Worm (Caenorhabditis elegans) whole organism, L4 larva: ENCODE results near the gene prmn-1.

ENCODE experiments used
- D1046.2 ChIP-seq: fragments of 200-800 bp; sonication (Bioruptor generic); IDR thresholded peaks from 2 replicates; pipeline ENCODE4 v1.3.6; 2022; ENCODE audit warnings: missing genetic modification characterization, missing compliant biosample characterization
- F37D6.2 ChIP-seq: sonication (generic microtip); optimal IDR thresholded peaks from 2 replicates; lab custom pipeline; 2016; ENCODE audit warnings: mild to moderate bottlenecking, missing genetic modification characterization, missing compliant biosample characterization
- aha-1 ChIP-seq: fragments of 150-350 bp; peaks from one replicate; lab custom pipeline; 2014; ENCODE audit warnings: missing biosample characterization, missing genetic modification characterization
- ama-1 ChIP-seq: fragments of 150-350 bp; optimal IDR thresholded peaks from 2 replicates; lab custom pipeline; 2014; ENCODE audit warnings: inconsistent platforms, mixed read lengths
- arid-1 ChIP-seq: fragments of 200-800 bp; sonication (Bioruptor generic); conservative IDR thresholded peaks from 2 replicates; pipeline ENCODE4 v1.3.6; 2022; ENCODE audit warnings: missing genetic modification reagents, missing genetic modification characterization, missing compliant biosample characterization
- ceh-32 ChIP-seq: sonication (generic microtip); optimal IDR thresholded peaks from 2 replicates; lab custom pipeline; 2016; ENCODE audit warnings: mild to moderate bottlenecking, missing genetic modification characterization, missing compliant biosample characterization; ENCODE audit not compliant: poor library complexity
- ceh-44 ChIP-seq: fragments of 200-800 bp; sonication (Bioruptor generic); IDR thresholded peaks from 2 replicates; pipeline ENCODE4 v1.3.6; 2022; ENCODE audit warnings: missing genetic modification reagents, missing genetic modification characterization, missing compliant biosample characterization
- ceh-82 ChIP-seq: sonication (generic microtip); optimal IDR thresholded peaks from 2 replicates; lab custom pipeline; 2017; ENCODE audit warnings: missing biosample characterization, missing genetic modification characterization
- cey-2 ChIP-seq: sonication (generic microtip); optimal IDR thresholded peaks from 3 replicates; lab custom pipeline; 2017; ENCODE audit warnings: missing genetic modification characterization, mild to moderate bottlenecking, missing compliant biosample characterization, antibody characterized with exemption, borderline replicate concordance; ENCODE audit not compliant: insufficient read depth
- daf-12 ChIP-seq: fragments of 150-350 bp; optimal IDR thresholded peaks from 2 replicates; lab custom pipeline; 2014; ENCODE audit warnings: missing biosample characterization, missing genetic modification reagents, missing genetic modification characterization
- dmd-6 ChIP-seq: fragments of 200-800 bp; sonication (Bioruptor generic); IDR thresholded peaks from 2 replicates; pipeline ENCODE4 v1.3.6; 2022; ENCODE audit warnings: missing genetic modification reagents, missing genetic modification characterization, missing compliant biosample characterization
- dmd-9 ChIP-seq: fragments of 200-800 bp; sonication (Bioruptor generic); IDR thresholded peaks from 2 replicates; pipeline ENCODE4 v1.3.6; 2022; ENCODE audit warnings: missing genetic modification reagents, missing genetic modification characterization, missing compliant biosample characterization
- fos-1 ChIP-seq: fragments of 150-350 bp; optimal IDR thresholded peaks from 2 replicates; lab custom pipeline; 2014; ENCODE audit warnings: missing biosample characterization, missing genetic modification characterization
- hif-1 ChIP-seq, 2 experiments: sonication (generic microtip); optimal IDR thresholded peaks; 2 replicates each; lab custom pipeline; 2016 to 2017; ENCODE audit warnings: missing compliant biosample characterization in 2 of 2, missing genetic modification characterization in 2 of 2, missing genetic modification reagents in 2 of 2, missing genotype in 2 of 2, mild to moderate bottlenecking in 1 of 2
- hlh-11 ChIP-seq: fragments of 200-800 bp; sonication (Bioruptor generic); optimal IDR thresholded peaks from 2 replicates; lab custom pipeline; 2018; ENCODE audit warnings: mild to moderate bottlenecking, missing genetic modification characterization, missing compliant biosample characterization
- hlh-30 ChIP-seq: sonication (generic microtip); optimal IDR thresholded peaks from 2 replicates; lab custom pipeline; 2017; ENCODE audit warnings: antibody characterized with exemption, mild to moderate bottlenecking, missing genetic modification characterization, missing compliant biosample characterization; ENCODE audit not compliant: insufficient read depth
- hmg-1.1 ChIP-seq: fragments of 200-800 bp; sonication (Bioruptor generic); IDR thresholded peaks from 2 replicates; pipeline ENCODE4 v1.3.6; 2022; ENCODE audit warnings: missing genetic modification reagents, missing genetic modification characterization, missing compliant biosample characterization
- lim-7 ChIP-seq: fragments of 200-800 bp; sonication (Bioruptor generic); IDR thresholded peaks from 2 replicates; pipeline ENCODE4 v1.3.6; 2022; ENCODE audit warnings: missing genetic modification characterization, missing compliant biosample characterization
- lin-1 ChIP-seq: fragments of 200-800 bp; sonication (Bioruptor generic); IDR thresholded peaks from 2 replicates; pipeline ENCODE4 v1.3.6; 2022; ENCODE audit warnings: missing genetic modification reagents, missing genetic modification characterization, missing compliant biosample characterization
- lin-13 ChIP-seq: fragments of 150-350 bp; optimal IDR thresholded peaks from 2 replicates; lab custom pipeline; 2014; ENCODE audit warnings: missing biosample characterization, missing genetic modification reagents, missing genetic modification characterization
- madf-9 ChIP-seq: fragments of 200-800 bp; sonication (Bioruptor generic); conservative IDR thresholded peaks from 2 replicates; pipeline ENCODE4 v1.3.6; 2022; ENCODE audit warnings: missing genetic modification reagents, missing genetic modification characterization, missing compliant biosample characterization
- mdl-1 ChIP-seq, 2 experiments: fragments of 150-350 bp in 1 of 2; sonication (generic microtip) in 1 of 2; optimal IDR thresholded peaks; 2 replicates each; lab custom pipeline; 2014 to 2017; ENCODE audit warnings: missing biosample characterization in 2 of 2, missing genetic modification characterization in 2 of 2
- mdt-29 ChIP-seq: fragments of 200-800 bp; sonication (Bioruptor generic); IDR thresholded peaks from 2 replicates; pipeline ENCODE4 v1.3.6; 2022; ENCODE audit warnings: missing genetic modification reagents, missing genetic modification characterization, missing compliant biosample characterization
- mep-1 ChIP-seq: fragments of 150-350 bp; sonication (generic microtip); optimal IDR thresholded peaks from 3 replicates; lab custom pipeline; 2014; ENCODE audit warnings: missing biosample characterization, missing genetic modification characterization
- mxl-2 ChIP-seq: fragments of 200-800 bp; sonication (Bioruptor generic); conservative IDR thresholded peaks from 2 replicates; pipeline ENCODE4 v1.3.6; 2022; ENCODE audit warnings: missing genetic modification reagents, missing genetic modification characterization, missing compliant biosample characterization
- mxl-3 ChIP-seq: fragments of 200-800 bp; sonication (Bioruptor generic); optimal IDR thresholded peaks from 2 replicates; lab custom pipeline; 2018; ENCODE audit warnings: mild to moderate bottlenecking, missing genetic modification characterization, missing compliant biosample characterization
- nhr-102 ChIP-seq: sonication (generic microtip); optimal IDR thresholded peaks from 2 replicates; lab custom pipeline; 2016; ENCODE audit warnings: mild to moderate bottlenecking, missing genetic modification characterization, moderate library complexity, missing compliant biosample characterization
- nhr-28 ChIP-seq: fragments of 150-350 bp; optimal IDR thresholded peaks from 2 replicates; lab custom pipeline; 2014; ENCODE audit warnings: missing biosample characterization, missing genetic modification characterization
- nhr-48 ChIP-seq: sonication (generic microtip); optimal IDR thresholded peaks from 2 replicates; lab custom pipeline; 2016; ENCODE audit warnings: mild to moderate bottlenecking, missing genetic modification characterization, missing compliant biosample characterization
- nhr-6 ChIP-seq: fragments of 150-350 bp; optimal IDR thresholded peaks from 2 replicates; lab custom pipeline; 2014; ENCODE audit warnings: missing biosample characterization, missing genetic modification characterization
- pqm-1 ChIP-seq: sonication (generic microtip); optimal IDR thresholded peaks from 2 replicates; lab custom pipeline; 2017; ENCODE audit warnings: missing biosample characterization, missing genetic modification characterization
- rbr-2 ChIP-seq: sonication (generic microtip); optimal IDR thresholded peaks from 2 replicates; lab custom pipeline; 2016; ENCODE audit warnings: missing genotype, missing genetic modification characterization, missing compliant biosample characterization
- sdz-12 ChIP-seq: fragments of 200-800 bp; sonication (Bioruptor generic); optimal IDR thresholded peaks from 2 replicates; lab custom pipeline; 2018; ENCODE audit warnings: mild to moderate bottlenecking, missing genetic modification characterization, missing compliant biosample characterization
- set-16 ChIP-seq: fragments of 200-800 bp; sonication (Bioruptor generic); IDR thresholded peaks from 2 replicates; pipeline ENCODE4 v1.3.6; 2022; ENCODE audit warnings: missing genetic modification reagents, missing genetic modification characterization, missing compliant biosample characterization
- skn-1 ChIP-seq: fragments of 150-350 bp; optimal IDR thresholded peaks from 2 replicates; lab custom pipeline; 2014; ENCODE audit warnings: missing biosample characterization, missing genetic modification characterization
- snpc-4 ChIP-seq: fragments of 150-350 bp; optimal IDR thresholded peaks from 2 replicates; lab custom pipeline; 2014; ENCODE audit warnings: missing biosample characterization, missing genetic modification characterization
- spr-1 ChIP-seq: sonication (generic microtip); optimal IDR thresholded peaks from 2 replicates; lab custom pipeline; 2016; ENCODE audit warnings: mild to moderate bottlenecking, missing genetic modification characterization, missing compliant biosample characterization
- spr-3 ChIP-seq: fragments of 200-800 bp; sonication (Bioruptor generic); optimal IDR thresholded peaks from 2 replicates; lab custom pipeline; 2018; ENCODE audit warnings: mild to moderate bottlenecking, missing genetic modification characterization, missing compliant biosample characterization
- tag-97 ChIP-seq: fragments of 200-800 bp; sonication (Bioruptor generic); IDR thresholded peaks from 2 replicates; pipeline ENCODE4 v1.3.6; 2022; ENCODE audit warnings: missing genetic modification characterization, missing compliant biosample characterization
- unc-62 ChIP-seq, 3 experiments: fragments of 150-350 bp in 1 of 3; sonication (generic microtip); optimal IDR thresholded peaks in 2 of 3; peaks in 1 of 3; 1 replicate in 1 of 3; 2 replicates in 2 of 3; lab custom pipeline; 2014 to 2017; ENCODE audit warnings: missing biosample characterization in 3 of 3, missing genetic modification characterization in 3 of 3, missing genetic modification reagents in 3 of 3, missing genotype in 1 of 3
- vab-7 ChIP-seq: fragments of 200-800 bp; sonication (Bioruptor generic); IDR thresholded peaks from 2 replicates; pipeline ENCODE4 v1.3.6; 2022; ENCODE audit warnings: missing genetic modification reagents, missing genetic modification characterization, missing compliant biosample characterization

prmn-1 gene

DNA sequence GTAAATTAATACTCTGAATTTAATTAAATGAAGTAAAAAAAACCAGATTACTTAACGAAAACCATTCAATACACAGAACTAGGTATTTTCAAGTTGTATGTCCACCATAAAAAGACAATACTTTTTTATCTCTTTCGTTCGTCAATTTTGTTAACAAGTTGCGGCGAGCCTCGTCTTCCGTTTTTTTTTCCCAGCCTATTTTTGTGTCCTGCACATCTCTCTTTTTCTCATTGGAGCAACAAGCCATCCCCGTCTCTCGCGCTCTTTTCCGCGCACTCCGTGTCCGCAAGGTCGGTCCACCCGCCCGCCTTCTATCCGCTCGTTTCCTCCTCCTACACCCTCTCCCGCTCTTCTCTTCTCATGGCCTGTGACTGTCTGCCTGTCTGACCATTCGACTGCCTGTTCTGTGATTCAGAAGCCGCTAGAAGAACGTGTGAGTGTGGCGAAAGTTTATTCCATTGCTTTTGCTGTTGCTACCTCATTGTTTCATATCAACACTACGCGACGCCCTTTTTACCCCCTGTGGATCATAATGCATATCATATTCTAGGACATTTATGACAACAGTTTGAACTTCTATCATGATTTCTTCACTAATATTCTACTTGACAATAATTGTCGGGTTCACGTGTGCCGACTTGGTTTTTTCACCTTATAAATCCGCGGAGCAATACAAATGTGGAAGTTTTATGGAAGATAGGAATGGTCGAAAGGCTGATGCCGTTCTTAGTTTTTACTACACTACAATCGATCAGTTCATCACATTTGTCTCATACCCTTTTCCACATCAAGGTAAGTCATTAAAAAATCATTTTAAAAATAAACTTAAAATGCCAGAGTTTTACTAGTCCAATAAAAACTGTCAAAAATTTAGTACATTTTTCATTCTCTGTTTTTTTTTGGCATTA is at the start of gene prmn-1, which contains the start of gene F08B12.11:
Gene prmn-1 (plus strand): TSS at position 551 of the 908 bp plus-strand sequence.
Gene F08B12.11 (plus strand): TSS at position 521 of the 908 bp plus-strand sequence.
- TF ChIP-seq hlh-30 (tag; lab: Kevin White, UChicago) (peak; percentile 19), fos-1 (tag; lab: Kevin White, UChicago) (no peak), dmd-6 (no peak), mdl-1 (tag; optimal IDR thresholded peaks at IDR 0.05; lab: Kevin White, UChicago) (peak in 1 of 2 experiments; percentile 21), cey-2 (tag; lab: Kevin White, UChicago) (no peak), F37D6.2 (no peak), tag-97 (GFP tag; lab: Robert Waterston, UW) (0 out of 2 replicates have a peak, but pooled peaks have one; percentile 46), spr-1 (tag; lab: Kevin White, UChicago) (peak; percentile 7), arid-1 (no peak), mdt-29 (GFP tag; lab: Robert Waterston, UW) (no peak), vab-7 (GFP tag; lab: Robert Waterston, UW) (no peak), mxl-3 (GFP tag; lab: Kevin White, UChicago) (peak; percentile 44), unc-62 (GFP tag; optimal IDR thresholded peaks at IDR 0.05 in 1 of 2; lab: Kevin White, UChicago) (peak in 1 of 2 experiments; percentile 96), unc-62 (tag; optimal IDR thresholded peaks at IDR 0.05; lab: Kevin White, UChicago) (no peak), sdz-12 (GFP tag; lab: Kevin White, UChicago) (no peak), D1046.2 (GFP tag; lab: Robert Waterston, UW) (no peak), lin-13 (GFP tag; lab: Kevin White, UChicago) (no peak), madf-9 (0 out of 2 replicates have a peak, but pooled peaks have one; percentile 56), nhr-48 (no peak), aha-1 (peak; percentile 74), spr-3 (GFP tag; lab: Kevin White, UChicago) (no peak), snpc-4 (no peak), set-16 (peak; percentile 87), ceh-82 (no peak), dmd-9 (GFP tag; lab: Robert Waterston, UW) (no peak), skn-1 (tag; lab: Kevin White, UChicago) (no peak), nhr-28 (no peak), hif-1 (tag; optimal IDR thresholded peaks at IDR 0.05; lab: Kevin White, UChicago) (no peak), ceh-32 (tag; lab: Kevin White, UChicago) (no peak), nhr-102 (tag; lab: Kevin White, UChicago) (no peak), daf-12 (tag; lab: Kevin White, UChicago) (no peak), mep-1 (tag; lab: Kevin White, UChicago) (no peak), pqm-1 (tag; lab: Kevin White, UChicago) (no peak), hlh-11 (peak; percentile 26), ceh-44 (no peak), ama-1 (lab: Kevin White, UChicago) (no peak), lin-1 (GFP tag; lab: Robert Waterston, UW) (no peak), nhr-6 (tag; lab: Kevin White, UChicago) (no peak), hmg-1.1 (no peak)

ce11 chrX:11337095-11337494 is 47.8 kb upstream of the prmn-1 start:
- TF ChIP-seq aha-1: peak; percentile 94
- no peak for TF ChIP-seq rbr-2 (tag; lab: Kevin White, UChicago)
- TF ChIP-seq lim-7 (GFP tag; lab: Robert Waterston, UW): no peak
- TF ChIP-seq mxl-2: no peak
- TF ChIP-seq, all 104 proteins: peak for 1
